Worm (Caenorhabditis elegans) whole organism, mixed stage, embryonic: ENCODE results near the gene srz-6.
A peak's percentile ranks its signal among the peaks of the same experiment; 100 is the strongest.

Experiments used
- M03D4.4 ChIP-seq: sonication (generic microtip); optimal IDR thresholded peaks from 2 replicates; lab custom pipeline; 2017; ENCODE audit warnings: mild to moderate bottlenecking, missing genetic modification characterization, missing compliant biosample characterization
- blmp-1 ChIP-seq: fragments of 150-350 bp; optimal IDR thresholded peaks from 2 replicates; lab custom pipeline; 2014; ENCODE audit warnings: missing biosample characterization, missing genetic modification characterization
- ceh-39 ChIP-seq: fragments of 150-350 bp; optimal IDR thresholded peaks from 2 replicates; lab custom pipeline; 2014; ENCODE audit warnings: missing biosample characterization, missing genetic modification characterization
- ceh-43 ChIP-seq: fragments of 200-800 bp; sonication (Bioruptor generic); optimal IDR thresholded peaks from 2 replicates; lab custom pipeline; 2018; ENCODE audit warnings: mild to moderate bottlenecking, missing genetic modification characterization, moderate library complexity, missing compliant biosample characterization
- ces-1 ChIP-seq: fragments of 150-350 bp; optimal IDR thresholded peaks from 2 replicates; lab custom pipeline; 2014; ENCODE audit warnings: missing biosample characterization, missing genetic modification reagents, missing genetic modification characterization
- drap-1 ChIP-seq: fragments of 200-800 bp; sonication (Bioruptor generic); optimal IDR thresholded peaks from 3 replicates; lab custom pipeline; 2018; ENCODE audit warnings: mild to moderate bottlenecking, missing genetic modification characterization, missing compliant biosample characterization
- elt-1 ChIP-seq: sonication (generic microtip); optimal IDR thresholded peaks from 2 replicates; lab custom pipeline; 2017; ENCODE audit warnings: missing genetic modification characterization, mild to moderate bottlenecking, missing compliant biosample characterization, antibody characterized with exemption, moderate library complexity, borderline replicate concordance; ENCODE audit not compliant: insufficient read depth
- elt-3 ChIP-seq: fragments of 150-350 bp; optimal IDR thresholded peaks from 2 replicates; lab custom pipeline; 2014; ENCODE audit warnings: missing biosample characterization, missing genetic modification characterization
- ham-2 ChIP-seq: fragments of 200-800 bp; sonication (Bioruptor generic); optimal IDR thresholded peaks from 2 replicates; lab custom pipeline; 2018; ENCODE audit warnings: mild to moderate bottlenecking, missing genetic modification characterization, missing compliant biosample characterization
- hlh-1 ChIP-seq: fragments of 150-350 bp; optimal IDR thresholded peaks from 2 replicates; lab custom pipeline; 2014; ENCODE audit warnings: missing biosample characterization, missing genetic modification reagents, missing genetic modification characterization
- lin-13 ChIP-seq: fragments of 150-350 bp; optimal IDR thresholded peaks from 2 replicates; lab custom pipeline; 2014; ENCODE audit warnings: missing biosample characterization, missing genetic modification characterization
- lin-32 ChIP-seq: fragments of 200-800 bp; sonication (Bioruptor generic); optimal IDR thresholded peaks from 2 replicates; lab custom pipeline; 2018; ENCODE audit warnings: mild to moderate bottlenecking, missing genetic modification characterization, missing compliant biosample characterization
- lsy-2 ChIP-seq: fragments of 150-350 bp; optimal IDR thresholded peaks from 2 replicates; lab custom pipeline; 2014; ENCODE audit warnings: missing biosample characterization, missing genetic modification characterization
- mep-1 ChIP-seq: fragments of 150-350 bp; optimal IDR thresholded peaks from 2 replicates; lab custom pipeline; 2017; ENCODE audit warnings: missing biosample characterization, missing genetic modification reagents, missing genetic modification characterization, inconsistent platforms
- mls-2 ChIP-seq: sonication (generic microtip); optimal IDR thresholded peaks from 2 replicates; lab custom pipeline; 2016; ENCODE audit warnings: mild to moderate bottlenecking, missing genetic modification characterization, moderate library complexity, missing compliant biosample characterization
- nhr-12 ChIP-seq: fragments of 150-350 bp; optimal IDR thresholded peaks from 2 replicates; lab custom pipeline; 2014; ENCODE audit warnings: missing biosample characterization, missing genetic modification characterization
- nhr-2 ChIP-seq: fragments of 150-350 bp; optimal IDR thresholded peaks from 2 replicates; lab custom pipeline; 2014; ENCODE audit warnings: missing biosample characterization, missing genetic modification characterization
- nhr-237 ChIP-seq: fragments of 150-350 bp; optimal IDR thresholded peaks from 2 replicates; lab custom pipeline; 2014; ENCODE audit warnings: missing biosample characterization, missing genetic modification characterization
- nhr-76 ChIP-seq: sonication (generic microtip); optimal IDR thresholded peaks from 2 replicates; lab custom pipeline; 2017; ENCODE audit warnings: missing biosample characterization, missing genetic modification characterization
- pha-4 ChIP-seq: fragments of 150-350 bp; optimal IDR thresholded peaks from 2 replicates; lab custom pipeline; 2018; ENCODE audit warnings: missing biosample characterization, missing genetic modification reagents, missing genetic modification characterization
- sem-2 ChIP-seq: fragments of 200-800 bp; sonication (Bioruptor generic); optimal IDR thresholded peaks from 2 replicates; lab custom pipeline; 2018; ENCODE audit warnings: mild to moderate bottlenecking, missing genetic modification characterization, missing compliant biosample characterization
- snpc-4 ChIP-seq: fragments of 150-350 bp; optimal IDR thresholded peaks from 2 replicates; lab custom pipeline; 2014; ENCODE audit warnings: missing biosample characterization, missing genetic modification characterization
- sptf-1 ChIP-seq: sonication (generic microtip); optimal IDR thresholded peaks from 2 replicates; lab custom pipeline; 2017; ENCODE audit warnings: mild to moderate bottlenecking, missing genetic modification characterization, moderate library complexity, missing compliant biosample characterization
- tbx-8 ChIP-seq: fragments of 200-800 bp; sonication (Bioruptor generic); optimal IDR thresholded peaks from 2 replicates; lab custom pipeline; 2018; ENCODE audit warnings: mild to moderate bottlenecking, missing genetic modification characterization, moderate library complexity, missing compliant biosample characterization
- unc-120 ChIP-seq: sonication (generic microtip); optimal IDR thresholded peaks from 2 replicates; lab custom pipeline; 2017; ENCODE audit warnings: missing genetic modification characterization, missing compliant biosample characterization; ENCODE audit not compliant: poor library complexity, severe bottlenecking
- unc-39 ChIP-seq: fragments of 150-350 bp; optimal IDR thresholded peaks from 2 replicates; lab custom pipeline; 2014; ENCODE audit warnings: missing biosample characterization, missing genetic modification characterization
- unc-62 ChIP-seq: fragments of 150-350 bp; optimal IDR thresholded peaks from 2 replicates; lab custom pipeline; 2014; ENCODE audit warnings: missing biosample characterization, missing genetic modification reagents, missing genetic modification characterization
- ztf-11 ChIP-seq: fragments of 150-350 bp; optimal IDR thresholded peaks from 2 replicates; lab custom pipeline; 2014; ENCODE audit warnings: missing biosample characterization, missing genetic modification characterization

Gene srz-6

ce11 chrII:12452754-12453352 lies 39.2 kb upstream of the srz-6 start, which contains the start of the genes sre-35 and sre-33:
Gene sre-35, minus strand, starts transcription at chrII:12452854.
Gene sre-33, plus strand, starts transcription at chrII:12453302.
- TF ChIP-seq snpc-4 (no peak), elt-3 (no peak), lin-13 (tag; lab: Kevin White, UChicago) (no peak), drap-1 (no peak), mls-2 (tag; lab: Kevin White, UChicago) (no peak), nhr-12 (no peak), ces-1 (GFP tag; lab: Kevin White, UChicago) (no peak), ham-2 (GFP tag; lab: Kevin White, UChicago) (no peak), pha-4 (tag; lab: Kevin White, UChicago) (no peak)

DNA sequence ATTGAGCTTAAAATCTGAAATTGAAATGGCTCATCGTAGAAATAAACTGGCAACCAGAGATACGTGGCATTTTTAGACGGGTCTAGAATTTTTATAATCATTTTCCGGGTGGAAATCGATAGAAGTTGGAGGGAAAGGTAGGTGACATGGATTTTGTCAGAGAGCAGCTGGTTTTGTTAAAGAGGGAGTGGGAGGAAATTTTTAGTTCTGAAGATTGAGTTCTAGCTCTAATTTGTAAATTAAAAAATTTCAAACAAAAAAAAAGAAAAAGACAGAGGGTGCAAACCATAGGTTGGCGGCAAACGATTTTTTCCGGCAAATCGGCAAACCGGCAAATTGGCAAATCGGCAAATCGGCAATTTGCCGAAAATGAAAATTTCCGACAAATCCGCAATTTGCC lies 35.4 kb upstream of the srz-6 start, which contains the start of gene sre-32:
sre-32 (minus strand) TSS at position 101 of the 400 bp plus-strand sequence.
- TF ChIP-seq snpc-4 (no peak), ceh-39 (tag; lab: Kevin White, UChicago) (no peak), ces-1 (GFP tag; lab: Kevin White, UChicago) (no peak), ceh-43 (no peak), nhr-12 (no peak), unc-62 (GFP tag; lab: Kevin White, UChicago) (no peak), nhr-237 (tag; lab: Kevin White, UChicago) (no peak), lin-32 (GFP tag; lab: Kevin White, UChicago) (no peak), ztf-11 (tag; lab: Kevin White, UChicago) (no peak), lsy-2 (no peak), nhr-76 (tag; lab: Kevin White, UChicago) (no peak), unc-120 (no peak), blmp-1 (no peak), M03D4.4 (no peak), ham-2 (GFP tag; lab: Kevin White, UChicago) (no peak), sem-2 (no peak)

- no peak for TF ChIP-seq unc-62 (GFP tag; lab: Kevin White, UChicago)
- TF ChIP-seq drap-1: no peak
- TF ChIP-seq sem-2: no peak
- TF ChIP-seq ces-1 (GFP tag; lab: Kevin White, UChicago): no peak
- TF ChIP-seq ceh-43: no peak
- TF ChIP-seq unc-39 (tag; lab: Kevin White, UChicago): no peak
- no peak for TF ChIP-seq elt-1 (tag; lab: Kevin White, UChicago)
- TF ChIP-seq elt-3: no peak
- TF ChIP-seq lsy-2: no peak
Observed at ce11 chrII:12457275-12457674, 34.8 kb upstream of the srz-6 start, which contains the start of gene sre-38. Gene sre-38, plus strand, starts transcription at chrII:12457575.

- peak; percentile 25 for TF ChIP-seq sptf-1 (tag; lab: Kevin White, UChicago)
- TF ChIP-seq unc-39 (tag; lab: Kevin White, UChicago): no peak
- TF ChIP-seq M03D4.4: no peak
- TF ChIP-seq ces-1 (GFP tag; lab: Kevin White, UChicago): peak; percentile 70
- TF ChIP-seq nhr-237 (tag; lab: Kevin White, UChicago): peak; percentile 54
- peak; percentile 38 for TF ChIP-seq nhr-2 (tag; lab: Kevin White, UChicago)
- TF ChIP-seq lin-13 (tag; lab: Kevin White, UChicago): peak; percentile 9
- peak; percentile 72 for TF ChIP-seq mep-1
- no peak for TF ChIP-seq ham-2 (GFP tag; lab: Kevin White, UChicago)
- peak; percentile 37 for TF ChIP-seq ceh-39 (tag; lab: Kevin White, UChicago)
- TF ChIP-seq pha-4 (tag; lab: Kevin White, UChicago): peak; percentile 17
- peak; percentile 82 for TF ChIP-seq lsy-2
Observed at ce11 chrII:12459422-12459821, 32.6 kb upstream of the srz-6 start, which contains the start of gene tag-281. Gene tag-281, plus strand, starts transcription at chrII:12459761.

DNA sequence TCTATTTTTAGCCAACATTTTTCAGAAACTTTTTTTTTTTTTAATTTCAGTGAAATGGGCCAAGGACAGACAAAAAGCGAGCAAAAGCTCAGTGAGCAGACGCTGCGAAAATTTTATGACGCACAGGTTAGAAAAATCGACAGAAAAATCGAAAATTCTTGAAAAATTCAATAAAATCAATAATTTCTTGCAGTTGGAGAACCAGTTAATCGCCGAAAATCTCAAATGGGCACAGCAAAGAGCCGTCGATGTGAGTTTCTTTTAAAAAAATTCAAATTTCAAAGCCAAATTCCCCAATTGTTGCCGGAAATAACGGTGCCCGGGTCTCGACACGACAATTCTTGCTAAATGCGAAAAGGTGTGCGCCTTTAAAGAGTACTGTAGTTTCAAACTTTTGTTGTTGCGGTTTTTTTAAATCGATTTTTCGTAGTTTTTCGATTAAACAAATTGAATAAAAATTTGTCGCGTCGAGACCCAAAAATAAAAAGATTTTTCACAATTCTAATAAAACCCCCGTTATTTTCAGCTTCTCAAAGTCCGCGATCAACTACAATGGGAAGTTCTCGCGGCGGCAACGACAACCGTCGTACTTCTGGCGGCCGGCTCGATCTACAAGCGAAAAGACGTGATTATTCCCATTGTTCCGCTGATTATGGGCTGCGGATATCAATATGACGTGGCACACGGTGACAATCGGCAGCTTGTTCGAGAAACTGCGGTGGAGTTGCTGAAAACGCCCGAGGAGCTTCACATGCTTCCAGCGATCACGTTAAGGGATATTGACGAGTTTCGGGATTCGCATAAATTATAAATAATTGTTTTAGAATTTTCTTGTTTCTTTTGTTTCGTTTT lies 31.2 kb upstream of the srz-6 start, which contains the start of gene tag-280:
tag-280 (plus strand) TSS at position 51 of the 852 bp plus-strand sequence.
- TF ChIP-seq nhr-12 (no peak), lin-32 (GFP tag; lab: Kevin White, UChicago) (no peak), hlh-1 (no peak), elt-3 (no peak), tbx-8 (GFP tag; lab: Kevin White, UChicago) (no peak), M03D4.4 (no peak), lsy-2 (no peak), sem-2 (no peak), snpc-4 (no peak), unc-39 (tag; lab: Kevin White, UChicago) (no peak), sptf-1 (tag; lab: Kevin White, UChicago) (no peak), ces-1 (GFP tag; lab: Kevin White, UChicago) (no peak), mls-2 (tag; lab: Kevin White, UChicago) (no peak)
